Worm (Caenorhabditis elegans) whole organism, L3 larva: Measurements from ENCODE around the gene H29C22.1.

Experiments used
- egl-5 ChIP-seq: fragments of 150-350 bp; optimal IDR thresholded peaks from 2 replicates; lab custom pipeline; 2017; ENCODE audit warnings: missing biosample characterization, missing genetic modification reagents, missing genetic modification characterization, inconsistent platforms
- elt-1 ChIP-seq: fragments of 150-350 bp; optimal IDR thresholded peaks from 2 replicates; lab custom pipeline; 2014; ENCODE audit warnings: missing biosample characterization, missing genetic modification characterization
- elt-2 ChIP-seq: sonication (generic microtip); optimal IDR thresholded peaks from 2 replicates; lab custom pipeline; 2016; ENCODE audit warnings: missing genetic modification reagents, mild to moderate bottlenecking, missing genetic modification characterization, missing compliant biosample characterization
- fos-1 ChIP-seq: fragments of 150-350 bp; optimal IDR thresholded peaks from 2 replicates; lab custom pipeline; 2014; ENCODE audit warnings: missing biosample characterization, missing genetic modification characterization
- nhr-25 ChIP-seq: sonication (generic microtip); optimal IDR thresholded peaks from 2 replicates; lab custom pipeline; 2017; ENCODE audit warnings: missing biosample characterization, missing genetic modification characterization
- pqm-1 ChIP-seq: fragments of 150-350 bp; optimal IDR thresholded peaks from 2 replicates; lab custom pipeline; 2017; ENCODE audit warnings: missing biosample characterization, missing genetic modification characterization, inconsistent platforms
- unc-62 ChIP-seq: fragments of 150-350 bp; sonication (generic microtip); optimal IDR thresholded peaks from 4 replicates; lab custom pipeline; 2014; ENCODE audit warnings: missing biosample characterization, missing genetic modification reagents, missing genetic modification characterization
- ztf-4 ChIP-seq: fragments of 150-350 bp; optimal IDR thresholded peaks from 2 replicates; lab custom pipeline; 2014; ENCODE audit warnings: missing biosample characterization, missing genetic modification characterization

- TF ChIP-seq fos-1 (tag; lab: Kevin White, UChicago): no peak
- TF ChIP-seq egl-5 (tag; lab: Kevin White, UChicago): no peak
- TF ChIP-seq elt-2: no peak
- TF ChIP-seq pqm-1 (tag; lab: Kevin White, UChicago): no peak
- no peak for TF ChIP-seq elt-1 (tag; lab: Kevin White, UChicago)
- TF ChIP-seq unc-62 (GFP tag; lab: Kevin White, UChicago): no peak
- TF ChIP-seq ztf-4: no peak
- TF ChIP-seq nhr-25 (tag; lab: Kevin White, UChicago): no peak
These were observed 19.6 kb upstream of the H29C22.1 start, which contains the start of gene T20B5.2 for ce11 chrX:9330721-9331212.
